Fruit fly (Drosophila melanogaster) whole organism, embryonic: ENCODE measurements around the gene CG42399.
A peak's percentile ranks its signal among the peaks of the same experiment; 100 is the strongest.

ENCODE experiments used
- Ada2b ChIP-seq: fragments of 200-800 bp; sonication (Bioruptor generic); IDR thresholded peaks from 2 replicates; pipeline ENCODE4 v1.3.6; 2022; ENCODE audit warnings: missing biosample characterization, missing genetic modification characterization
- Aef1 ChIP-seq: fragments of 200-800 bp; sonication (Bioruptor generic); IDR thresholded peaks from 3 replicates; pipeline ENCODE4 v1.3.6; 2022; ENCODE audit warnings: missing biosample characterization, missing genetic modification characterization
- Antp ChIP-seq: fragments of 200-800 bp; sonication (Bioruptor generic); optimal IDR thresholded peaks from 3 replicates; lab custom pipeline; 2016; ENCODE audit warnings: missing biosample characterization, missing genetic modification characterization
- Atf-2 ChIP-seq: fragments of 200-800 bp; sonication (Bioruptor generic); optimal IDR thresholded peaks from 2 replicates; lab custom pipeline; 2016; ENCODE audit warnings: missing biosample characterization, missing genetic modification characterization
- Atf3 ChIP-seq: fragments of 200-800 bp; sonication (Bioruptor generic); optimal IDR thresholded peaks from 3 replicates; lab custom pipeline; 2016; ENCODE audit warnings: missing biosample characterization, missing genetic modification characterization
- B-H1 ChIP-seq: fragments of 200-800 bp; sonication (Bioruptor generic); IDR thresholded peaks from 3 replicates; pipeline ENCODE4 v1.3.6; 2022; ENCODE audit warnings: missing biosample characterization, missing genetic modification characterization
- B-H2 ChIP-seq: fragments of 200-800 bp; sonication (Bioruptor generic); optimal IDR thresholded peaks from 2 replicates; lab custom pipeline; 2018; ENCODE audit warnings: missing biosample characterization, mild to moderate bottlenecking, missing genetic modification characterization
- Bgb ChIP-seq: fragments of 200-800 bp; sonication (Bioruptor generic); IDR thresholded peaks from 2 replicates; pipeline ENCODE4 v1.3.6; 2022; ENCODE audit warnings: missing biosample characterization, missing genetic modification characterization; ENCODE audit not compliant: partially characterized antibody
- CG10209 ChIP-seq: fragments of 200-800 bp; sonication (Bioruptor generic); optimal IDR thresholded peaks from 3 replicates; lab custom pipeline; 2017; ENCODE audit warnings: missing biosample characterization, mild to moderate bottlenecking, missing genetic modification characterization, missing genetic modification reagents
- CG11085 ChIP-seq: fragments of 200-800 bp; sonication (Bioruptor generic); IDR thresholded peaks from 2 replicates; pipeline ENCODE4 v1.3.6; 2022; ENCODE audit warnings: missing biosample characterization, missing genetic modification characterization
- CG11560 ChIP-seq: fragments of 200-800 bp; sonication (Bioruptor generic); IDR thresholded peaks from 3 replicates; pipeline ENCODE4 v1.3.6; 2022; ENCODE audit warnings: missing biosample characterization, missing genetic modification characterization
- CG14441 ChIP-seq: fragments of 200-800 bp; sonication (Bioruptor generic); IDR thresholded peaks from 2 replicates; pipeline ENCODE4 v1.3.6; 2022; ENCODE audit warnings: missing biosample characterization, missing genetic modification characterization
- CG15696 ChIP-seq: fragments of 200-800 bp; sonication (Bioruptor generic); optimal IDR thresholded peaks from 2 replicates; lab custom pipeline; 2019; ENCODE audit warnings: missing biosample characterization, mild to moderate bottlenecking, missing genetic modification characterization, moderate library complexity
- CG2889 ChIP-seq: fragments of 200-800 bp; sonication (Bioruptor generic); IDR thresholded peaks from 3 replicates; pipeline ENCODE4 v1.3.6; 2022; ENCODE audit warnings: missing biosample characterization, missing genetic modification characterization
- CG30431 ChIP-seq: fragments of 200-800 bp; sonication (Bioruptor generic); optimal IDR thresholded peaks from 2 replicates; lab custom pipeline; 2017; ENCODE audit warnings: missing biosample characterization, missing genetic modification characterization
- CG7271 ChIP-seq: fragments of 200-800 bp; sonication (Bioruptor generic); optimal IDR thresholded peaks from 2 replicates; lab custom pipeline; 2018; ENCODE audit warnings: missing biosample characterization, mild to moderate bottlenecking, missing genetic modification characterization, moderate library complexity
- CG7372 ChIP-seq: fragments of 200-800 bp; sonication (Bioruptor generic); IDR thresholded peaks from 2 replicates; pipeline ENCODE4 v1.3.6; 2022; ENCODE audit warnings: missing biosample characterization, missing genetic modification characterization
- CG9609 ChIP-seq: fragments of 200-800 bp; sonication (Bioruptor generic); optimal IDR thresholded peaks from 3 replicates; lab custom pipeline; 2016; ENCODE audit warnings: missing biosample characterization, missing genetic modification characterization
- D ChIP-seq, 2 experiments: fragments of 200-800 bp in 1 of 2; fragments of >200 bp in 1 of 2; sonication (Bioruptor generic) in 1 of 2; optimal IDR thresholded peaks; 2 replicates in 1 of 2; 3 replicates in 1 of 2; lab custom pipeline; 2017; ENCODE audit warnings: mild to moderate bottlenecking in 1 of 2, missing biosample characterization in 1 of 2, missing genetic modification characterization in 1 of 2, missing genetic modification reagents in 1 of 2
- D19A ChIP-seq: fragments of 200-800 bp; optimal IDR thresholded peaks from 3 replicates; lab custom pipeline; 2019; ENCODE audit warnings: missing biosample characterization, mild to moderate bottlenecking, missing genetic modification characterization, moderate library complexity
- Dp ChIP-seq: fragments of 200-800 bp; sonication (Bioruptor generic); optimal IDR thresholded peaks from 2 replicates; lab custom pipeline; 2018; ENCODE audit warnings: missing biosample characterization, mild to moderate bottlenecking, missing genetic modification characterization, moderate library complexity
- Hr39 ChIP-seq: fragments of >200 bp; optimal IDR thresholded peaks from 2 replicates; lab custom pipeline; 2017
- Myb ChIP-seq: fragments of 200-800 bp; sonication (Bioruptor generic); optimal IDR thresholded peaks from 2 replicates; lab custom pipeline; 2016; ENCODE audit warnings: missing biosample characterization, missing genetic modification characterization
- NK7.1 ChIP-seq: fragments of 200-800 bp; sonication (Bioruptor generic); optimal IDR thresholded peaks from 3 replicates; lab custom pipeline; 2016; ENCODE audit warnings: missing biosample characterization, missing genetic modification characterization
- Nf-YC ChIP-seq: fragments of 200-800 bp; optimal IDR thresholded peaks from 3 replicates; lab custom pipeline; 2019; ENCODE audit warnings: missing biosample characterization, mild to moderate bottlenecking, missing genetic modification characterization, moderate library complexity
- Oli ChIP-seq: fragments of 200-800 bp; sonication (Bioruptor generic); optimal IDR thresholded peaks from 2 replicates; lab custom pipeline; 2018; ENCODE audit warnings: missing biosample characterization, mild to moderate bottlenecking, missing genetic modification characterization, moderate library complexity
- Side ChIP-seq: fragments of 200-800 bp; sonication (Bioruptor generic); optimal IDR thresholded peaks from 2 replicates; lab custom pipeline; 2016; ENCODE audit warnings: missing biosample characterization, missing genetic modification characterization
- Six4 ChIP-seq: fragments of 200-800 bp; sonication (Bioruptor generic); optimal IDR thresholded peaks from 2 replicates; lab custom pipeline; 2016; ENCODE audit warnings: missing biosample characterization, missing genetic modification characterization
- Sox102F ChIP-seq: fragments of 200-800 bp; sonication (Bioruptor generic); optimal IDR thresholded peaks from 2 replicates; lab custom pipeline; 2018; ENCODE audit warnings: missing biosample characterization, mild to moderate bottlenecking, missing genetic modification characterization, moderate library complexity
- Ssrp ChIP-seq: fragments of 200-800 bp; sonication (Bioruptor generic); optimal IDR thresholded peaks from 2 replicates; lab custom pipeline; 2018; ENCODE audit warnings: missing biosample characterization, mild to moderate bottlenecking, missing genetic modification characterization, moderate library complexity
- amos ChIP-seq: fragments of 200-800 bp; sonication (Bioruptor generic); IDR thresholded peaks from 2 replicates; pipeline ENCODE4 v1.3.6; 2022; ENCODE audit warnings: missing biosample characterization, missing genetic modification characterization; ENCODE audit not compliant: partially characterized antibody
- ato ChIP-seq: fragments of 200-800 bp; sonication (Bioruptor generic); IDR thresholded peaks from 2 replicates; pipeline ENCODE4 v1.3.6; 2022; ENCODE audit warnings: missing biosample characterization, missing genetic modification characterization; ENCODE audit not compliant: partially characterized antibody
- bab2 ChIP-seq: fragments of 200-800 bp; sonication (Bioruptor generic); optimal IDR thresholded peaks from 2 replicates; lab custom pipeline; 2016; ENCODE audit warnings: missing biosample characterization, missing genetic modification characterization
- caup ChIP-seq: fragments of 200-800 bp; sonication (Bioruptor generic); optimal IDR thresholded peaks from 3 replicates; lab custom pipeline; 2017; ENCODE audit warnings: missing biosample characterization, mild to moderate bottlenecking, missing genetic modification characterization, moderate library complexity; ENCODE audit not compliant: severe bottlenecking
- crc ChIP-seq: fragments of 200-800 bp; sonication (Bioruptor generic); optimal IDR thresholded peaks from 2 replicates; lab custom pipeline; 2016; ENCODE audit warnings: missing biosample characterization, missing genetic modification characterization
- crol ChIP-seq: fragments of 200-800 bp; sonication (Bioruptor generic); IDR thresholded peaks from 2 replicates; pipeline ENCODE4 v1.3.6; 2022; ENCODE audit warnings: missing biosample characterization, missing genetic modification characterization
- gem ChIP-seq: fragments of 200-800 bp; sonication (Bioruptor generic); optimal IDR thresholded peaks from 2 replicates; lab custom pipeline; 2019; ENCODE audit warnings: missing biosample characterization, mild to moderate bottlenecking, missing genetic modification characterization, moderate library complexity
- gsb ChIP-seq: fragments of 200-800 bp; sonication (Bioruptor generic); IDR thresholded peaks from 2 replicates; pipeline ENCODE4 v1.3.6; 2022; ENCODE audit warnings: missing biosample characterization, missing genetic modification characterization
- inv ChIP-seq: fragments of 200-800 bp; sonication (Bioruptor generic); IDR thresholded peaks from 2 replicates; pipeline ENCODE4 v1.3.6; 2022; ENCODE audit warnings: missing biosample characterization, missing genetic modification characterization; ENCODE audit not compliant: partially characterized antibody
- jigr1 ChIP-seq: fragments of 200-800 bp; sonication (Bioruptor generic); IDR thresholded peaks from 3 replicates; pipeline ENCODE4 v1.3.6; 2022; ENCODE audit warnings: missing biosample characterization, missing genetic modification characterization
- knrl ChIP-seq: fragments of 200-800 bp; sonication (Bioruptor generic); IDR thresholded peaks from 3 replicates; pipeline ENCODE4 v1.3.6; 2022; ENCODE audit warnings: missing biosample characterization, missing genetic modification characterization; ENCODE audit not compliant: partially characterized antibody
- nom ChIP-seq: fragments of 200-800 bp; sonication (Bioruptor generic); optimal IDR thresholded peaks from 2 replicates; lab custom pipeline; 2017; ENCODE audit warnings: missing biosample characterization, missing genetic modification characterization, mild to moderate bottlenecking, moderate library complexity, missing genetic modification reagents
- pan ChIP-seq, 4 experiments: fragments of >200 bp in 3 of 4; fragments of 200-800 bp in 1 of 4; sonication (Bioruptor generic) in 1 of 4; optimal IDR thresholded peaks in 3 of 4; IDR thresholded peaks in 1 of 4; 2 replicates each; pipeline versions ENCODE4 v1.3.6 to Lab custom; 2017 to 2022; ENCODE audit warnings: missing biosample characterization in 2 of 4, missing genetic modification characterization in 2 of 4, mixed read lengths in 1 of 4
- phol ChIP-seq: fragments of 200-800 bp; sonication (Bioruptor generic); optimal IDR thresholded peaks from 3 replicates; lab custom pipeline; 2018; ENCODE audit warnings: missing biosample characterization, mild to moderate bottlenecking, missing genetic modification characterization, moderate library complexity
- psq ChIP-seq: fragments of 200-800 bp; sonication (Bioruptor generic); optimal IDR thresholded peaks from 2 replicates; lab custom pipeline; 2017; ENCODE audit warnings: missing biosample characterization, missing genetic modification characterization
- stwl ChIP-seq: fragments of 200-800 bp; sonication (Bioruptor generic); optimal IDR thresholded peaks from 3 replicates; lab custom pipeline; 2018; ENCODE audit warnings: missing biosample characterization, mild to moderate bottlenecking, missing genetic modification characterization, moderate library complexity
- twi ChIP-seq: fragments of 200-800 bp; optimal IDR thresholded peaks from 2 replicates; lab custom pipeline; 2019; ENCODE audit warnings: missing biosample characterization, mild to moderate bottlenecking, missing genetic modification characterization, moderate library complexity
- usp ChIP-seq: fragments of >200 bp; optimal IDR thresholded peaks from 2 replicates; lab custom pipeline; 2017; ENCODE audit warnings: missing biosample characterization, missing genetic modification characterization
- vfl ChIP-seq: fragments of 200-800 bp; sonication (Bioruptor generic); optimal IDR thresholded peaks from 2 replicates; lab custom pipeline; 2016; ENCODE audit warnings: missing biosample characterization, missing genetic modification characterization
- vvl ChIP-seq: fragments of 200-800 bp; sonication (Bioruptor generic); IDR thresholded peaks from 2 replicates; pipeline ENCODE4 v1.3.6; 2022; ENCODE audit warnings: missing biosample characterization, missing genetic modification characterization

CG42399 gene

DNA sequence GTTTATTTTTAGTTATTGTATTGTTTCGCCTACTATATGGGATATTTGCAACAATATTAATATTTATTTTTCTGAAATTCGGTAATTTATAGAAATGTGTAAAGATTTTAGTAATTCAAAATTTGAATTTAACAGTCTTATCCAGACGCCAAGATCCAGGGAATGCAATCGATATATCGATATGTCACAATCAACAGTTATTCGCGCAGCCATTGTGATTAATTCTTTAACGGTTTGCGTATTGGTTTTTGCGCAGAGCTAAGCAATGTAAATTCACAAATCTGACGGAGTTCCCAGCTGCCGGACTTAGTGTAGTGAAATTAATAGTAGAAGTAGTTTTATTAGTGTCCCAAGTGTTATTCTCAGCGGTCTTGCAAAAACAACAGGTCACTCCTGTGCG is 38.7 kb downstream of the CG42399 start, which contains the start of gene ND-15 (continued):
- TF ChIP-seq inv (GFP tag; lab: Robert Waterston, UW) (peak; percentile 78), Side (GFP tag; lab: Kevin White, UChicago) (no peak), D (optimal IDR thresholded peaks at IDR 0.05; lab: Kevin White, UChicago) (no peak), D (GFP tag; optimal IDR thresholded peaks at IDR 0.05; lab: Kevin White, UChicago) (no peak), amos (GFP tag; lab: Robert Waterston, UW) (peak; percentile 89; the same call in 1 of the 2 replicates), NK7.1 (GFP tag; lab: Kevin White, UChicago) (no peak), crc (GFP tag; lab: Kevin White, UChicago) (no peak), Bgb (GFP tag; lab: Robert Waterston, UW) (peak; percentile 90), CG11560 (no peak), ato (GFP tag; lab: Robert Waterston, UW) (0 out of 2 replicates have a peak, but pooled peaks have one; percentile 17), gsb (GFP tag; lab: Robert Waterston, UW) (no peak), twi (tag; lab: Kevin White, UChicago) (no peak), CG15696 (no peak), gem (tag; lab: Kevin White, UChicago) (no peak), bab2 (GFP tag; lab: Kevin White, UChicago) (no peak), B-H1 (GFP tag; lab: Robert Waterston, UW) (no peak), vfl (GFP tag; lab: Kevin White, UChicago) (no peak), Myb (peak; percentile 98), jigr1 (no peak), CG30431 (GFP tag; lab: Kevin White, UChicago) (no peak), CG9609 (no peak), Atf-2 (no peak), stwl (peak; percentile 44), knrl (GFP tag; lab: Robert Waterston, UW) (peak; percentile 73; the same call in 2 of the 3 replicates), usp (GFP tag; lab: Kevin White, UChicago) (no peak), CG2889 (GFP tag; lab: Robert Waterston, UW) (no peak), phol (peak; percentile 92), crol (no peak), CG7372 (GFP tag; lab: Robert Waterston, UW) (no peak), pan (optimal IDR thresholded peaks at IDR 0.05; lab: Kevin White, UChicago) (no peak), pan (GFP tag; optimal IDR thresholded peaks at IDR 0.05 in 1 of 2, IDR thresholded peaks at IDR 0.05 in 1 of 2) (no peak), CG11085 (GFP tag; lab: Robert Waterston, UW) (no peak), CG10209 (no peak), Ada2b (no peak), nom (no peak), Atf3 (GFP tag; lab: Kevin White, UChicago) (no peak), CG14441 (GFP tag; lab: Robert Waterston, UW) (no peak), Antp (GFP tag; lab: Kevin White, UChicago) (no peak), Sox102F (no peak), caup (no peak), Dp (GFP tag; lab: Kevin White, UChicago) (peak; percentile 60), B-H2 (GFP tag; lab: Kevin White, UChicago) (no peak), Nf-YC (tag; lab: Kevin White, UChicago) (no peak), psq (GFP tag; lab: Kevin White, UChicago) (no peak), vvl (GFP tag; lab: Robert Waterston, UW) (no peak), Ssrp (tag; lab: Kevin White, UChicago) (no peak), D19A (no peak), Oli (no peak), Hr39 (no peak), Aef1 (GFP tag; lab: Robert Waterston, UW) (no peak), CG7271 (tag; lab: Kevin White, UChicago) (no peak), Six4 (GFP tag; lab: Kevin White, UChicago) (no peak)
